Fruit fly (Drosophila melanogaster): ENCODE results near the gene kirre.

Gene kirre

dm6 chrX:2984902-2985772, 245.0 kb downstream of the kirre start (continued):
- TF ChIP-seq CG8632 (GFP tag; optimal IDR thresholded peaks at IDR 0.05) (peak; percentile 74), pdm3 (GFP tag; optimal IDR thresholded peaks at IDR 0.05) (peak; percentile 73), dac (GFP tag; optimal IDR thresholded peaks at IDR 0.05) (no peak), Hr4 (GFP tag; optimal IDR thresholded peaks at IDR 0.05) (peak; percentile 25), CG6854 (GFP tag; optimal IDR thresholded peaks at IDR 0.05) (peak; percentile 12), CG10669 (GFP tag; optimal IDR thresholded peaks at IDR 0.05) (peak; percentile 85), Hr38 (GFP tag; optimal IDR thresholded peaks at IDR 0.05) (no peak), fkh (GFP tag; optimal IDR thresholded peaks at IDR 0.05) (no peak), CG6792 (GFP tag; optimal IDR thresholded peaks at IDR 0.05) (peak; percentile 79), Smox (GFP tag; optimal IDR thresholded peaks at IDR 0.05) (peak; percentile 82)

- TF ChIP-seq acj6 (GFP tag; optimal IDR thresholded peaks at IDR 0.05) = no peak
- no peak for TF ChIP-seq Hr38 (GFP tag; optimal IDR thresholded peaks at IDR 0.05)
- TF ChIP-seq CG6163 (GFP tag; IDR thresholded peaks at IDR 0.05) = no peak
- no peak for TF ChIP-seq CG34406 (GFP tag; optimal IDR thresholded peaks at IDR 0.05)
- no peak for TF ChIP-seq Sox15 (GFP tag; optimal IDR thresholded peaks at IDR 0.05)
- no peak for TF ChIP-seq CG11902 (GFP tag; optimal IDR thresholded peaks at IDR 0.05)
- TF ChIP-seq vri (GFP tag; optimal IDR thresholded peaks at IDR 0.05) = no peak
- TF ChIP-seq dsx (GFP tag; optimal IDR thresholded peaks at IDR 0.05; ENCODE audit: poor library complexity, severe bottlenecking) = no peak
- no peak for TF ChIP-seq eg (GFP tag; IDR thresholded peaks at IDR 0.05)
- TF ChIP-seq Hr39 (GFP tag; optimal IDR thresholded peaks at IDR 0.05) = no peak
- no peak for TF ChIP-seq esn (GFP tag; optimal IDR thresholded peaks at IDR 0.05)
- no peak for TF ChIP-seq Smox (GFP tag; optimal IDR thresholded peaks at IDR 0.05)
- TF ChIP-seq CG8319 (GFP tag; optimal IDR thresholded peaks at IDR 0.05) = no peak
- no peak for TF ChIP-seq pdm3 (GFP tag; optimal IDR thresholded peaks at IDR 0.05)
- TF ChIP-seq cyc (GFP tag; optimal IDR thresholded peaks at IDR 0.05) = no peak
Measured at dm6 chrX:2987320-2987719, 247.1 kb downstream of the kirre start.

dm6 chrX:2989332-2989731, 249.1 kb downstream of the kirre start:
- TF ChIP-seq Lpt (GFP tag; optimal IDR thresholded peaks at IDR 0.05) = no peak
- TF ChIP-seq fkh (GFP tag; optimal IDR thresholded peaks at IDR 0.05) = peak; percentile 64
- TF ChIP-seq dac (GFP tag; optimal IDR thresholded peaks at IDR 0.05) = no peak
- no peak for TF ChIP-seq dsx (GFP tag; optimal IDR thresholded peaks at IDR 0.05; ENCODE audit: poor library complexity, severe bottlenecking)
- TF ChIP-seq Hr39 (GFP tag; optimal IDR thresholded peaks at IDR 0.05) = no peak
- peak; percentile 14 for TF ChIP-seq Eip78C (GFP tag)
- no peak for TF ChIP-seq CG6808 (GFP tag; optimal IDR thresholded peaks at IDR 0.05)
- no peak for TF ChIP-seq ss (GFP tag; optimal IDR thresholded peaks at IDR 0.05)

dm6 chrX:2990952-2991351, 250.8 kb downstream of the kirre start:
- TF ChIP-seq ss (GFP tag; optimal IDR thresholded peaks at IDR 0.05) (no peak), CG6276 (GFP tag; optimal IDR thresholded peaks at IDR 0.05) (no peak), CG8632 (GFP tag; optimal IDR thresholded peaks at IDR 0.05) (no peak), topi (GFP tag; optimal IDR thresholded peaks at IDR 0.05) (no peak), Eip78C (GFP tag) (no peak), Blimp-1 (GFP tag; optimal IDR thresholded peaks at IDR 0.05) (peak; percentile 85), Ets21C (GFP tag; optimal IDR thresholded peaks at IDR 0.05) (no peak), CG7368 (GFP tag; optimal IDR thresholded peaks at IDR 0.05) (no peak), Sox14 (GFP tag; optimal IDR thresholded peaks at IDR 0.05) (no peak), Hr39 (GFP tag; optimal IDR thresholded peaks at IDR 0.05) (no peak), CG34406 (GFP tag; optimal IDR thresholded peaks at IDR 0.05) (peak; percentile 1), fd59A (GFP tag; optimal IDR thresholded peaks at IDR 0.05) (no peak), CG11762 (GFP tag; optimal IDR thresholded peaks at IDR 0.05; ENCODE audit: insufficient read depth) (no peak), vri (GFP tag; optimal IDR thresholded peaks at IDR 0.05) (no peak), CG4318 (GFP tag; optimal IDR thresholded peaks at IDR 0.05) (no peak), CG8119 (GFP tag; IDR thresholded peaks at IDR 0.05) (no peak), CG32006 (GFP tag; optimal IDR thresholded peaks at IDR 0.05) (peak; percentile 14), CG3032 (tag; optimal IDR thresholded peaks at IDR 0.05) (no peak)

All from whole organism, prepupa.